Fruit fly (Drosophila melanogaster): ENCODE results near the gene Plp.
A peak's percentile ranks its signal among the peaks of the same experiment; 100 is the strongest.

Gene Plp

dm6 chr3L:15097878-15098520 lies 3.5 kb upstream of the Plp start, which contains the start of gene Ctps (continued):
- TF ChIP-seq CG18476 (GFP tag; optimal IDR thresholded peaks at IDR 0.05) (no peak), Side (GFP tag; optimal IDR thresholded peaks at IDR 0.05) (no peak), eyg (GFP tag; optimal IDR thresholded peaks at IDR 0.05) (no peak), Fer1 (GFP tag; optimal IDR thresholded peaks at IDR 0.05) (peak; percentile 27), row (GFP tag; IDR thresholded peaks at IDR 0.05) (peak; percentile 38; the same call in 1 of the 3 replicates), sob (GFP tag; IDR thresholded peaks at IDR 0.05) (peak; percentile 40; the same call in 1 of the 2 replicates), zen2 (GFP tag; IDR thresholded peaks at IDR 0.05; ENCODE audit: partially characterized antibody) (no peak), CG33557 (GFP tag; optimal IDR thresholded peaks at IDR 0.05) (no peak), CG17385 (GFP tag; optimal IDR thresholded peaks at IDR 0.05) (no peak), CG8359 (GFP tag; optimal IDR thresholded peaks at IDR 0.05; ENCODE audit: borderline replicate concordance) (no peak), Elba2 (GFP tag; optimal IDR thresholded peaks at IDR 0.05) (no peak), CG1603 (tag; optimal IDR thresholded peaks at IDR 0.05) (peak; percentile 66), CG34376 (GFP tag; optimal IDR thresholded peaks at IDR 0.05) (peak; percentile 35), fd102C (GFP tag; optimal IDR thresholded peaks at IDR 0.05) (no peak), Med (GFP tag) (peak; percentile 91), vvl (GFP tag; IDR thresholded peaks at IDR 0.05) (0 out of 2 replicates have a peak, but pooled peaks have one; percentile 40), Atf-2 (GFP tag; optimal IDR thresholded peaks at IDR 0.05) (no peak), luna (GFP tag; optimal IDR thresholded peaks at IDR 0.05) (no peak), CG1529 (GFP tag; optimal IDR thresholded peaks at IDR 0.05) (no peak), CG2129 (GFP tag; IDR thresholded peaks at IDR 0.05; ENCODE audit: partially characterized antibody) (no peak), Hey (tag; optimal IDR thresholded peaks at IDR 0.05) (no peak), CG42726 (GFP tag; IDR thresholded peaks at IDR 0.05; ENCODE audit: partially characterized antibody) (no peak), CG4854 (GFP tag; optimal IDR thresholded peaks at IDR 0.05) (no peak), CG11085 (GFP tag; IDR thresholded peaks at IDR 0.05) (no peak), sens-2 (GFP tag; IDR thresholded peaks at IDR 0.05) (no peak), corto (GFP tag; optimal IDR thresholded peaks at IDR 0.05) (no peak), trem (tag; optimal IDR thresholded peaks at IDR 0.05) (peak; percentile 13), CG34422 (GFP tag; IDR thresholded peaks at IDR 0.05) (peak; percentile 27; the same call in 1 of the 3 replicates), hb (GFP tag; IDR thresholded peaks at IDR 0.05; ENCODE audit: partially characterized antibody) (no peak; the same call in 2 of the 3 replicates), dan (GFP tag; IDR thresholded peaks at IDR 0.05) (no peak), Drgx (GFP tag; IDR thresholded peaks at IDR 0.05) (no peak), HmgZ (tag; optimal IDR thresholded peaks at IDR 0.05) (peak; percentile 25), CG13296 (GFP tag; optimal IDR thresholded peaks at IDR 0.05) (peak; percentile 35), Myb (GFP tag; optimal IDR thresholded peaks at IDR 0.05) (peak; percentile 43), Rfx (GFP tag; IDR thresholded peaks at IDR 0.05) (peak; percentile 33; the same call in 1 of the 2 replicates), Sry-δ (GFP tag; optimal IDR thresholded peaks at IDR 0.05) (peak; percentile 15), CG9797 (GFP tag; optimal IDR thresholded peaks at IDR 0.05) (peak; percentile 65), lov (optimal IDR thresholded peaks at IDR 0.05) (no peak), lov (GFP tag; IDR thresholded peaks at IDR 0.05) (no peak), Chrac-16 (GFP tag; optimal IDR thresholded peaks at IDR 0.05) (peak; percentile 16), sna (GFP tag; IDR thresholded peaks at IDR 0.05; ENCODE audit: partially characterized antibody) (no peak), Kr (GFP tag; optimal IDR thresholded peaks at IDR 0.05) (no peak), CG11695 (GFP tag; IDR thresholded peaks at IDR 0.05) (no peak), gt (GFP tag; IDR thresholded peaks at IDR 0.05) (no peak), ham (GFP tag; IDR thresholded peaks at IDR 0.05) (no peak), h (optimal IDR thresholded peaks at IDR 0.05) (no peak), sisA (GFP tag; IDR thresholded peaks at IDR 0.05) (no peak), bowl (GFP tag; IDR thresholded peaks at IDR 0.05) (no peak), btn (GFP tag; optimal IDR thresholded peaks at IDR 0.05) (no peak), CG1602 (GFP tag; optimal IDR thresholded peaks at IDR 0.05) (no peak), amos (GFP tag; IDR thresholded peaks at IDR 0.05; ENCODE audit: partially characterized antibody) (no peak)

Data from whole organism, embryonic.